Worm (Caenorhabditis elegans) whole organism, L4 larva: ENCODE measurements around the gene T19D7.5.
A peak's percentile ranks its signal among the peaks of the same experiment; 100 is the strongest.

ENCODE experiments used
- D1046.2 ChIP-seq: fragments of 200-800 bp; sonication (Bioruptor generic); IDR thresholded peaks from 2 replicates; pipeline ENCODE4 v1.3.6; 2022; ENCODE audit warnings: missing genetic modification characterization, missing compliant biosample characterization
- F37D6.2 ChIP-seq: sonication (generic microtip); optimal IDR thresholded peaks from 2 replicates; lab custom pipeline; 2016; ENCODE audit warnings: mild to moderate bottlenecking, missing genetic modification characterization, missing compliant biosample characterization
- F44E2.7 ChIP-seq: fragments of 200-800 bp; sonication (Bioruptor generic); IDR thresholded peaks from 2 replicates; pipeline ENCODE4 v2.1.2; 2022; ENCODE audit warnings: missing genetic modification characterization, missing compliant biosample characterization
- F49E8.2 ChIP-seq: sonication (generic microtip); optimal IDR thresholded peaks from 2 replicates; lab custom pipeline; 2016; ENCODE audit warnings: missing compliant biosample characterization, mild to moderate bottlenecking, missing genetic modification characterization, borderline replicate concordance
- T20F7.1 ChIP-seq: fragments of 200-800 bp; sonication (Bioruptor generic); optimal IDR thresholded peaks from 2 replicates; lab custom pipeline; 2018; ENCODE audit warnings: mild to moderate bottlenecking, missing genetic modification characterization, missing compliant biosample characterization
- Y105C5A.15 ChIP-seq: fragments of 200-800 bp; sonication (Bioruptor generic); IDR thresholded peaks from 2 replicates; pipeline ENCODE4 v1.3.6; 2022; ENCODE audit warnings: missing genetic modification characterization, missing compliant biosample characterization
- Y5F2A.4 ChIP-seq: fragments of 200-800 bp; sonication (Bioruptor generic); optimal IDR thresholded peaks from 2 replicates; lab custom pipeline; 2018; ENCODE audit warnings: mild to moderate bottlenecking, missing genetic modification characterization, missing compliant biosample characterization
- aha-1 ChIP-seq: fragments of 150-350 bp; peaks from one replicate; lab custom pipeline; 2014; ENCODE audit warnings: missing biosample characterization, missing genetic modification characterization
- aly-2 ChIP-seq: sonication (generic microtip); optimal IDR thresholded peaks from 2 replicates; lab custom pipeline; 2018; ENCODE audit warnings: missing biosample characterization, missing genetic modification characterization
- arid-1 ChIP-seq: fragments of 200-800 bp; sonication (Bioruptor generic); conservative IDR thresholded peaks from 2 replicates; pipeline ENCODE4 v1.3.6; 2022; ENCODE audit warnings: missing genetic modification reagents, missing genetic modification characterization, missing compliant biosample characterization
- attf-4 ChIP-seq: sonication (generic microtip); optimal IDR thresholded peaks from 3 replicates; lab custom pipeline; 2017; ENCODE audit warnings: missing biosample characterization, missing genetic modification characterization
- ceh-20 ChIP-seq: fragments of 200-800 bp; sonication (Bioruptor generic); IDR thresholded peaks from 2 replicates; pipeline ENCODE4 v1.3.6; 2022; ENCODE audit warnings: missing genetic modification reagents, missing genetic modification characterization, missing compliant biosample characterization
- ceh-62 ChIP-seq: sonication (generic microtip); optimal IDR thresholded peaks from 2 replicates; lab custom pipeline; 2017; ENCODE audit warnings: missing biosample characterization, missing genetic modification characterization
- ces-1 ChIP-seq: fragments of 150-350 bp; sonication (generic microtip); optimal IDR thresholded peaks from 4 replicates; lab custom pipeline; 2014; ENCODE audit warnings: missing biosample characterization, missing genetic modification reagents, missing genetic modification characterization
- cey-2 ChIP-seq: sonication (generic microtip); optimal IDR thresholded peaks from 3 replicates; lab custom pipeline; 2017; ENCODE audit warnings: missing genetic modification characterization, mild to moderate bottlenecking, missing compliant biosample characterization, antibody characterized with exemption, borderline replicate concordance; ENCODE audit not compliant: insufficient read depth
- ctbp-1 ChIP-seq: fragments of 200-800 bp; sonication (Bioruptor generic); IDR thresholded peaks from 2 replicates; pipeline ENCODE4 v1.3.6; 2022; ENCODE audit warnings: missing genetic modification reagents, missing genetic modification characterization, missing compliant biosample characterization
- daf-12 ChIP-seq: fragments of 150-350 bp; optimal IDR thresholded peaks from 2 replicates; lab custom pipeline; 2014; ENCODE audit warnings: missing biosample characterization, missing genetic modification reagents, missing genetic modification characterization
- daf-16 ChIP-seq, 3 experiments: sonication (generic microtip); optimal IDR thresholded peaks; 2 replicates each; lab custom pipeline; 2016 to 2017; ENCODE audit warnings: missing genetic modification characterization in 3 of 3, missing genetic modification reagents in 3 of 3, mild to moderate bottlenecking in 2 of 3, missing compliant biosample characterization in 2 of 3, missing biosample characterization in 1 of 3, moderate library complexity in 1 of 3
- daf-19 ChIP-seq: fragments of 200-800 bp; sonication (Bioruptor generic); conservative IDR thresholded peaks from 2 replicates; pipeline ENCODE4 v1.3.6; 2022; ENCODE audit warnings: missing genetic modification characterization, missing compliant biosample characterization
- dmd-8 ChIP-seq: fragments of 200-800 bp; sonication (Bioruptor generic); IDR thresholded peaks from 2 replicates; pipeline ENCODE4 v1.3.6; 2022; ENCODE audit warnings: missing genetic modification characterization, missing compliant biosample characterization
- dmd-9 ChIP-seq: fragments of 200-800 bp; sonication (Bioruptor generic); IDR thresholded peaks from 2 replicates; pipeline ENCODE4 v1.3.6; 2022; ENCODE audit warnings: missing genetic modification reagents, missing genetic modification characterization, missing compliant biosample characterization
- egl-27 ChIP-seq: sonication (generic microtip); optimal IDR thresholded peaks from 3 replicates; lab custom pipeline; 2017; ENCODE audit warnings: missing biosample characterization, missing genetic modification reagents, missing genetic modification characterization
- egl-43 ChIP-seq: fragments of 200-800 bp; sonication (Bioruptor generic); IDR thresholded peaks from 2 replicates; pipeline ENCODE4 v1.3.6; 2022; ENCODE audit warnings: missing genetic modification reagents, missing genetic modification characterization, missing compliant biosample characterization
- hlh-11 ChIP-seq: fragments of 200-800 bp; sonication (Bioruptor generic); optimal IDR thresholded peaks from 2 replicates; lab custom pipeline; 2018; ENCODE audit warnings: mild to moderate bottlenecking, missing genetic modification characterization, missing compliant biosample characterization
- lim-7 ChIP-seq: fragments of 200-800 bp; sonication (Bioruptor generic); IDR thresholded peaks from 2 replicates; pipeline ENCODE4 v1.3.6; 2022; ENCODE audit warnings: missing genetic modification characterization, missing compliant biosample characterization
- lin-15B ChIP-seq: fragments of 150-350 bp; sonication (generic microtip); optimal IDR thresholded peaks from 3 replicates; lab custom pipeline; 2014; ENCODE audit warnings: missing biosample characterization, missing genetic modification characterization
- madf-9 ChIP-seq: fragments of 200-800 bp; sonication (Bioruptor generic); conservative IDR thresholded peaks from 2 replicates; pipeline ENCODE4 v1.3.6; 2022; ENCODE audit warnings: missing genetic modification reagents, missing genetic modification characterization, missing compliant biosample characterization
- mdl-1 ChIP-seq, 2 experiments: fragments of 150-350 bp in 1 of 2; sonication (generic microtip) in 1 of 2; optimal IDR thresholded peaks; 2 replicates each; lab custom pipeline; 2014 to 2017; ENCODE audit warnings: missing biosample characterization in 2 of 2, missing genetic modification characterization in 2 of 2
- mep-1 ChIP-seq: fragments of 150-350 bp; sonication (generic microtip); optimal IDR thresholded peaks from 3 replicates; lab custom pipeline; 2014; ENCODE audit warnings: missing biosample characterization, missing genetic modification characterization
- nhr-10 ChIP-seq: fragments of 150-350 bp; optimal IDR thresholded peaks from 2 replicates; lab custom pipeline; 2014; ENCODE audit warnings: missing biosample characterization, missing genetic modification characterization
- nhr-11 ChIP-seq: fragments of 150-350 bp; optimal IDR thresholded peaks from 2 replicates; lab custom pipeline; 2014; ENCODE audit warnings: missing biosample characterization, missing genetic modification characterization
- nhr-25 ChIP-seq: sonication (generic microtip); optimal IDR thresholded peaks from 2 replicates; lab custom pipeline; 2017; ENCODE audit warnings: missing genetic modification characterization, mild to moderate bottlenecking, missing compliant biosample characterization, antibody characterized with exemption, moderate library complexity, borderline replicate concordance; ENCODE audit not compliant: insufficient read depth
- nhr-48 ChIP-seq: sonication (generic microtip); optimal IDR thresholded peaks from 2 replicates; lab custom pipeline; 2016; ENCODE audit warnings: mild to moderate bottlenecking, missing genetic modification characterization, missing compliant biosample characterization
- nhr-77 ChIP-seq: fragments of 150-350 bp; optimal IDR thresholded peaks from 2 replicates; lab custom pipeline; 2014; ENCODE audit warnings: missing biosample characterization, missing genetic modification characterization
- pha-4 ChIP-seq, 2 experiments: fragments of 150-350 bp in 1 of 2; fragments of 200-800 bp in 1 of 2; sonication (Bioruptor generic) in 1 of 2; IDR thresholded peaks in 1 of 2; optimal IDR thresholded peaks in 1 of 2; 2 replicates each; pipeline versions ENCODE4 v1.3.6 to Lab custom; 2014 to 2022; ENCODE audit warnings: missing genetic modification characterization in 2 of 2, missing genetic modification reagents in 2 of 2, missing biosample characterization in 1 of 2, missing compliant biosample characterization in 1 of 2
- php-3 ChIP-seq: fragments of 200-800 bp; sonication (Bioruptor generic); IDR thresholded peaks from 2 replicates; pipeline ENCODE4 v1.3.6; 2022; ENCODE audit warnings: missing genetic modification reagents, missing genetic modification characterization, missing compliant biosample characterization
- pqm-1 ChIP-seq: sonication (generic microtip); optimal IDR thresholded peaks from 2 replicates; lab custom pipeline; 2017; ENCODE audit warnings: missing biosample characterization, missing genetic modification characterization
- saeg-2 ChIP-seq: fragments of 200-800 bp; sonication (Bioruptor generic); IDR thresholded peaks from 2 replicates; pipeline ENCODE4 v1.3.6; 2022; ENCODE audit warnings: missing genetic modification reagents, missing genetic modification characterization, missing compliant biosample characterization
- set-16 ChIP-seq: fragments of 200-800 bp; sonication (Bioruptor generic); IDR thresholded peaks from 2 replicates; pipeline ENCODE4 v1.3.6; 2022; ENCODE audit warnings: missing genetic modification reagents, missing genetic modification characterization, missing compliant biosample characterization
- snpc-1.2 ChIP-seq: fragments of 200-800 bp; sonication (Bioruptor generic); IDR thresholded peaks from 2 replicates; pipeline ENCODE4 v1.3.6; 2022; ENCODE audit warnings: missing genetic modification reagents, missing genetic modification characterization, missing compliant biosample characterization
- unc-130 ChIP-seq: sonication (generic microtip); optimal IDR thresholded peaks from 2 replicates; lab custom pipeline; 2016; ENCODE audit warnings: missing genetic modification reagents, missing genetic modification characterization, missing compliant biosample characterization
- unc-62 ChIP-seq, 3 experiments: fragments of 150-350 bp in 1 of 3; sonication (generic microtip); optimal IDR thresholded peaks in 2 of 3; peaks in 1 of 3; 1 replicate in 1 of 3; 2 replicates in 2 of 3; lab custom pipeline; 2014 to 2017; ENCODE audit warnings: missing biosample characterization in 3 of 3, missing genetic modification characterization in 3 of 3, missing genetic modification reagents in 3 of 3, missing genotype in 1 of 3
- vab-7 ChIP-seq: fragments of 200-800 bp; sonication (Bioruptor generic); IDR thresholded peaks from 2 replicates; pipeline ENCODE4 v1.3.6; 2022; ENCODE audit warnings: missing genetic modification reagents, missing genetic modification characterization, missing compliant biosample characterization
- zag-1 ChIP-seq: fragments of 150-350 bp; optimal IDR thresholded peaks from 2 replicates; lab custom pipeline; 2014; ENCODE audit warnings: missing biosample characterization, missing genetic modification characterization
- zfp-3 ChIP-seq: fragments of 200-800 bp; sonication (Bioruptor generic); conservative IDR thresholded peaks from 2 replicates; pipeline ENCODE4 v1.3.6; 2022; ENCODE audit warnings: missing genetic modification reagents, missing genetic modification characterization, missing compliant biosample characterization
- zip-2 ChIP-seq: fragments of 150-350 bp; optimal IDR thresholded peaks from 2 replicates; lab custom pipeline; 2014; ENCODE audit warnings: missing biosample characterization, missing genetic modification characterization

T19D7.5 gene

ce11 chrX:642817-643216 lies 23.2 kb downstream of the T19D7.5 start:
- no peak for TF ChIP-seq dmd-8 (GFP tag; lab: Robert Waterston, UW)
- 0 out of 2 replicates have a peak, but pooled peaks have one; percentile 22 for TF ChIP-seq vab-7
- TF ChIP-seq unc-62 (GFP tag; optimal IDR thresholded peaks at IDR 0.05 in 1 of 2; lab: Kevin White, UChicago) = peak in 1 of 2 experiments; percentile 52
- no peak for TF ChIP-seq unc-62 (tag; optimal IDR thresholded peaks at IDR 0.05; lab: Kevin White, UChicago)
- TF ChIP-seq ces-1 (GFP tag; lab: Kevin White, UChicago) = no peak
- TF ChIP-seq nhr-11 (tag; lab: Kevin White, UChicago) = no peak
- no peak for TF ChIP-seq daf-12
- TF ChIP-seq F37D6.2 (tag; lab: Kevin White, UChicago) = no peak
- TF ChIP-seq nhr-77 (tag; lab: Kevin White, UChicago) = peak; percentile 12
- no peak for TF ChIP-seq nhr-25 (tag; lab: Kevin White, UChicago)
- peak; percentile 14 for TF ChIP-seq mep-1 (tag; lab: Kevin White, UChicago)
- TF ChIP-seq ceh-62 (tag; lab: Kevin White, UChicago) = no peak
- no peak for TF ChIP-seq Y5F2A.4 (GFP tag; lab: Kevin White, UChicago)
- TF ChIP-seq egl-27 (tag; lab: Kevin White, UChicago) = no peak
- TF ChIP-seq zfp-3 (GFP tag; lab: Robert Waterston, UW) = no peak
- TF ChIP-seq daf-19 = no peak
- TF ChIP-seq ceh-20 (GFP tag; lab: Robert Waterston, UW) = no peak
- TF ChIP-seq zip-2 (tag; lab: Kevin White, UChicago) = no peak
- no peak for TF ChIP-seq unc-130 (GFP tag; lab: Kevin White, UChicago)
- no peak for TF ChIP-seq arid-1 (GFP tag; lab: Robert Waterston, UW)
- peak; percentile 26 for TF ChIP-seq hlh-11 (tag; lab: Kevin White, UChicago)
- TF ChIP-seq nhr-10 (tag; lab: Kevin White, UChicago) = no peak
- no peak for TF ChIP-seq cey-2 (tag; lab: Kevin White, UChicago)
- no peak for TF ChIP-seq attf-4 (tag; lab: Kevin White, UChicago)
- TF ChIP-seq ctbp-1 (GFP tag; lab: Robert Waterston, UW) = no peak
- 0 out of 2 replicates have a peak, but pooled peaks have one; percentile 8 for TF ChIP-seq egl-43 (GFP tag; lab: Robert Waterston, UW)
- no peak for TF ChIP-seq snpc-1.2 (GFP tag; lab: Robert Waterston, UW)
- TF ChIP-seq madf-9 (GFP tag; lab: Robert Waterston, UW) = no peak
- no peak for TF ChIP-seq saeg-2 (GFP tag; lab: Robert Waterston, UW)
- peak; percentile 3 for TF ChIP-seq nhr-48 (tag; lab: Kevin White, UChicago)
- TF ChIP-seq Y105C5A.15 (GFP tag; lab: Robert Waterston, UW) = no peak
- TF ChIP-seq mdl-1 (tag; optimal IDR thresholded peaks at IDR 0.05; lab: Kevin White, UChicago) = no peak
- TF ChIP-seq lim-7 = no peak

ce11 chrX:641440-641839 lies 24.6 kb downstream of the T19D7.5 start, which contains the start of gene M6.11:
M6.11 (minus strand) TSS chrX:641540.
- no peak for TF ChIP-seq F44E2.7
- TF ChIP-seq F49E8.2 = no peak
- TF ChIP-seq aly-2 = no peak
- no peak for TF ChIP-seq ctbp-1 (GFP tag; lab: Robert Waterston, UW)
- peak; percentile 44 for TF ChIP-seq aha-1 (tag; lab: Kevin White, UChicago)

ce11 chrX:637588-637987 lies 28.4 kb downstream of the T19D7.5 start:
- TF ChIP-seq php-3 (peak; percentile 43; the same call in 1 of the 2 replicates), dmd-9 (no peak), set-16 (GFP tag; lab: Robert Waterston, UW) (no peak), T20F7.1 (no peak), F49E8.2 (no peak), zfp-3 (GFP tag; lab: Robert Waterston, UW) (no peak), zag-1 (tag; lab: Kevin White, UChicago) (no peak), egl-43 (GFP tag; lab: Robert Waterston, UW) (no peak), pha-4 (GFP tag; IDR thresholded peaks at IDR 0.05; lab: Robert Waterston, UW) (no peak), pha-4 (tag; optimal IDR thresholded peaks at IDR 0.05; lab: Kevin White, UChicago) (no peak), daf-16 (GFP tag; optimal IDR thresholded peaks at IDR 0.05; lab: Kevin White, UChicago) (no peak), daf-16 (tag; optimal IDR thresholded peaks at IDR 0.05; lab: Kevin White, UChicago) (peak; percentile 31), unc-62 (GFP tag; optimal IDR thresholded peaks at IDR 0.05 in 1 of 2; lab: Kevin White, UChicago) (peak in 1 of 2 experiments; percentile 94), unc-62 (tag; optimal IDR thresholded peaks at IDR 0.05; lab: Kevin White, UChicago) (no peak), Y105C5A.15 (GFP tag; lab: Robert Waterston, UW) (no peak), lin-15B (no peak), nhr-48 (tag; lab: Kevin White, UChicago) (no peak), pqm-1 (tag; lab: Kevin White, UChicago) (peak; percentile 69), D1046.2 (GFP tag; lab: Robert Waterston, UW) (no peak)
